Worm (Caenorhabditis elegans) whole organism, late embryonic: Measurements from ENCODE around the gene trx-3.

Experiments
- C08G9.2 ChIP-seq: sonication (generic microtip); optimal IDR thresholded peaks from 2 replicates; lab custom pipeline; 2016; ENCODE audit warnings: mild to moderate bottlenecking, missing genetic modification characterization, moderate library complexity, missing compliant biosample characterization
- C38D4.7 ChIP-seq: fragments of 200-800 bp; sonication (Bioruptor generic); optimal IDR thresholded peaks from 2 replicates; lab custom pipeline; 2018; ENCODE audit warnings: mild to moderate bottlenecking, missing genetic modification characterization, moderate library complexity, missing compliant biosample characterization
- F13H6.1 ChIP-seq: sonication (generic microtip); optimal IDR thresholded peaks from 2 replicates; lab custom pipeline; 2016; ENCODE audit warnings: missing genetic modification characterization, missing compliant biosample characterization
- K02D7.2 ChIP-seq: sonication (generic microtip); optimal IDR thresholded peaks from 2 replicates; lab custom pipeline; 2017; ENCODE audit warnings: mild to moderate bottlenecking, missing genetic modification characterization, missing compliant biosample characterization
- K09A11.1 ChIP-seq: sonication (generic microtip); optimal IDR thresholded peaks from 2 replicates; lab custom pipeline; 2017; ENCODE audit warnings: antibody characterized with exemption, mild to moderate bottlenecking, missing genetic modification characterization, missing compliant biosample characterization; ENCODE audit not compliant: insufficient read depth
- Y22D7AL.16 ChIP-seq: sonication (generic microtip); optimal IDR thresholded peaks from 2 replicates; lab custom pipeline; 2016; ENCODE audit warnings: missing genetic modification characterization, missing compliant biosample characterization
- ahr-1 ChIP-seq: sonication (generic microtip); optimal IDR thresholded peaks from 2 replicates; lab custom pipeline; 2016; ENCODE audit warnings: missing genetic modification characterization, missing compliant biosample characterization
- ceh-14 ChIP-seq: sonication (generic microtip); optimal IDR thresholded peaks from 2 replicates; lab custom pipeline; 2016; ENCODE audit warnings: missing genotype, missing genetic modification characterization, missing compliant biosample characterization
- ceh-18 ChIP-seq: sonication (generic microtip); optimal IDR thresholded peaks from 2 replicates; lab custom pipeline; 2016; ENCODE audit warnings: missing genetic modification characterization, missing compliant biosample characterization
- ceh-2 ChIP-seq: sonication (generic microtip); optimal IDR thresholded peaks from 2 replicates; lab custom pipeline; 2016; ENCODE audit warnings: missing genotype, missing genetic modification characterization, missing compliant biosample characterization
- ceh-24 ChIP-seq: sonication (generic microtip); optimal IDR thresholded peaks from 2 replicates; lab custom pipeline; 2016; ENCODE audit warnings: mild to moderate bottlenecking, missing genetic modification characterization, missing compliant biosample characterization
- ceh-30 ChIP-seq: fragments of 150-350 bp; optimal IDR thresholded peaks from 2 replicates; lab custom pipeline; 2014; ENCODE audit warnings: missing biosample characterization, missing genetic modification characterization
- ceh-31 ChIP-seq: sonication (generic microtip); optimal IDR thresholded peaks from 2 replicates; lab custom pipeline; 2016; ENCODE audit warnings: missing genetic modification characterization, missing compliant biosample characterization
- ceh-45 ChIP-seq: fragments of 200-800 bp; sonication (Bioruptor generic); IDR thresholded peaks from 2 replicates; pipeline ENCODE4 v1.3.6; 2022; ENCODE audit warnings: missing genetic modification reagents, missing genetic modification characterization, missing compliant biosample characterization
- ceh-9 ChIP-seq: sonication (generic microtip); optimal IDR thresholded peaks from 2 replicates; lab custom pipeline; 2016; ENCODE audit warnings: mild to moderate bottlenecking, missing genetic modification characterization, inconsistent platforms, missing compliant biosample characterization
- elt-2 ChIP-seq: sonication (generic microtip); optimal IDR thresholded peaks from 2 replicates; lab custom pipeline; 2016; ENCODE audit warnings: missing genetic modification reagents, missing genetic modification characterization, missing compliant biosample characterization
- eyg-1 ChIP-seq: sonication (generic microtip); optimal IDR thresholded peaks from 2 replicates; lab custom pipeline; 2016; ENCODE audit warnings: missing genotype, missing genetic modification characterization, missing compliant biosample characterization
- fax-1 ChIP-seq: sonication (generic microtip); optimal IDR thresholded peaks from 2 replicates; lab custom pipeline; 2016; ENCODE audit warnings: missing genotype, missing genetic modification characterization, missing compliant biosample characterization
- fkh-10 ChIP-seq: fragments of 150-350 bp; optimal IDR thresholded peaks from 2 replicates; lab custom pipeline; 2014; ENCODE audit warnings: missing biosample characterization, missing genetic modification reagents, missing genetic modification characterization
- hlh-30 ChIP-seq: sonication (generic microtip); optimal IDR thresholded peaks from 2 replicates; lab custom pipeline; 2017; ENCODE audit warnings: antibody characterized with exemption, missing genetic modification characterization, missing compliant biosample characterization; ENCODE audit not compliant: insufficient read depth
- lim-6 ChIP-seq: sonication (generic microtip); optimal IDR thresholded peaks from 2 replicates; lab custom pipeline; 2016; ENCODE audit warnings: missing genetic modification characterization, missing compliant biosample characterization
- lin-11 ChIP-seq: fragments of 200-800 bp; sonication (Bioruptor generic); optimal IDR thresholded peaks from 2 replicates; lab custom pipeline; 2018; ENCODE audit warnings: mild to moderate bottlenecking, missing genetic modification characterization, missing compliant biosample characterization
- madf-2 ChIP-seq: sonication (generic microtip); optimal IDR thresholded peaks from 2 replicates; lab custom pipeline; 2017; ENCODE audit warnings: missing genetic modification characterization, missing compliant biosample characterization
- mec-3 ChIP-seq: sonication (generic microtip); optimal IDR thresholded peaks from 2 replicates; lab custom pipeline; 2016; ENCODE audit warnings: borderline replicate concordance, missing genetic modification characterization, missing compliant biosample characterization
- nfya-1 ChIP-seq: sonication (generic microtip); optimal IDR thresholded peaks from 2 replicates; lab custom pipeline; 2017; ENCODE audit warnings: missing genetic modification characterization, mild to moderate bottlenecking, missing compliant biosample characterization, antibody characterized with exemption, moderate library complexity
- nhr-232 ChIP-seq: sonication (generic microtip); optimal IDR thresholded peaks from 2 replicates; lab custom pipeline; 2016; ENCODE audit warnings: missing genetic modification characterization, missing compliant biosample characterization
- npax-4 ChIP-seq: sonication (generic microtip); optimal IDR thresholded peaks from 2 replicates; lab custom pipeline; 2016; ENCODE audit warnings: missing genetic modification characterization, missing compliant biosample characterization
- pat-9 ChIP-seq: fragments of 200-800 bp; sonication (Bioruptor generic); optimal IDR thresholded peaks from 2 replicates; lab custom pipeline; 2018; ENCODE audit warnings: mild to moderate bottlenecking, missing genetic modification characterization, moderate library complexity, missing compliant biosample characterization
- pax-1 ChIP-seq: fragments of 150-350 bp; optimal IDR thresholded peaks from 2 replicates; lab custom pipeline; 2014; ENCODE audit warnings: missing biosample characterization, missing genetic modification characterization
- rnt-1 ChIP-seq: sonication (generic microtip); optimal IDR thresholded peaks from 2 replicates; lab custom pipeline; 2016; ENCODE audit warnings: missing genetic modification characterization, missing compliant biosample characterization
- sdc-2 ChIP-seq: sonication (generic microtip); optimal IDR thresholded peaks from 2 replicates; lab custom pipeline; 2016; ENCODE audit warnings: missing genotype, missing genetic modification characterization, missing compliant biosample characterization
- sox-2 ChIP-seq: fragments of 200-800 bp; sonication (Bioruptor generic); IDR thresholded peaks from 2 replicates; pipeline ENCODE4 v1.3.6; 2022; ENCODE audit warnings: missing genetic modification reagents, missing genetic modification characterization, missing compliant biosample characterization
- syd-9 ChIP-seq: sonication (generic microtip); optimal IDR thresholded peaks from 2 replicates; lab custom pipeline; 2016; ENCODE audit warnings: mild to moderate bottlenecking, missing genetic modification characterization, moderate library complexity, missing compliant biosample characterization
- tbx-2 ChIP-seq: sonication (generic microtip); optimal IDR thresholded peaks from 2 replicates; lab custom pipeline; 2016; ENCODE audit warnings: missing genetic modification characterization, missing compliant biosample characterization
- tbx-7 ChIP-seq: sonication (generic microtip); optimal IDR thresholded peaks from 2 replicates; lab custom pipeline; 2016; ENCODE audit warnings: missing genotype, missing genetic modification characterization, missing compliant biosample characterization
- unc-42 ChIP-seq: sonication (generic microtip); optimal IDR thresholded peaks from 2 replicates; lab custom pipeline; 2016; ENCODE audit warnings: missing genotype, missing genetic modification characterization, missing compliant biosample characterization

trx-3 gene

DNA sequence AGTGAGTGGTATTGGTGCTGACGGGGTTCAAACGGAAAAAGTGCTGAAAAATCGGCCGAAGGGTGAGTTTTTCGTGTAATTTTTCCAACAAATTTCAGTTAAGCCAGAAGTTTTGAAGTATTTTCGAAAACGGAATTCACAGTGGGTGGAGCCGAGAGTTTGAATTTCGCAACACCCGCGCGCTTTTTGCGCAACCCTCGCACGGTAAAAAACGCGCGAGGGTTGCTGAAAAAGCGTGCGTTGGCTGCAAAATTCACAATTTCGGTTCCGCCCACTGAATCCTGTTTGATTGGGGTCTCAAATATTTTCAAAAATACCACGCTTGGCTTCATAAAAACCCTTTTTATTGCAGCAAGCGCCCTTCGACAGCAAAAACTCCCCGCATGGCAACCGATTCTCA lies 39.5 kb upstream of the trx-3 start:
- no peak for TF ChIP-seq K09A11.1
- no peak for TF ChIP-seq ceh-24 (tag; lab: Kevin White, UChicago)
- TF ChIP-seq nhr-232 (tag; lab: Kevin White, UChicago) = no peak
- TF ChIP-seq ahr-1 (tag; lab: Kevin White, UChicago) = no peak
- no peak for TF ChIP-seq fkh-10 (GFP tag; lab: Kevin White, UChicago)
- TF ChIP-seq tbx-7 (tag; lab: Kevin White, UChicago) = no peak
- no peak for TF ChIP-seq sox-2

DNA sequence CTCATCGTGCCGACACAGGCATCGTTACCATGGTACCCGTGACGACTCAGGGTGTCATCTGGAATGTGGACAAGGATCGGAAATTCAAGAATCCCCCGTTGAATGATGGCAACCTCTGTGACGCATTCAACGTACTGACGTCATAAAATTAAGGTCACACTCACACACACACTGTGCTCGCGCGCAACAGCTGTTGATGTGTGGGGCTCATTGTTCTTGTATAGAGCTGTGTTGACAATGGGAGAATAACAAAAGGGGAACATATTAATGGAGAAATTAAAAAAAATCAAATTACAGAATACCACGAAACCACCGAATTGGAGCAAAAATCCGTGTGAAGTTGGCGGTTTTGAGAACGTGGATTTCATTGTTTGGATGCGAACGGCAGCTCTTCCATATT lies 38.5 kb upstream of the trx-3 start:
- TF ChIP-seq sox-2 (peak; percentile 73), ceh-31 (tag; lab: Kevin White, UChicago) (peak; percentile 3), tbx-2 (tag; lab: Kevin White, UChicago) (peak; percentile 13), sdc-2 (tag; lab: Kevin White, UChicago) (no peak), pat-9 (tag; lab: Kevin White, UChicago) (no peak), tbx-7 (tag; lab: Kevin White, UChicago) (no peak), madf-2 (no peak), hlh-30 (tag; lab: Kevin White, UChicago) (peak; percentile 45), unc-42 (peak; percentile 10)

DNA sequence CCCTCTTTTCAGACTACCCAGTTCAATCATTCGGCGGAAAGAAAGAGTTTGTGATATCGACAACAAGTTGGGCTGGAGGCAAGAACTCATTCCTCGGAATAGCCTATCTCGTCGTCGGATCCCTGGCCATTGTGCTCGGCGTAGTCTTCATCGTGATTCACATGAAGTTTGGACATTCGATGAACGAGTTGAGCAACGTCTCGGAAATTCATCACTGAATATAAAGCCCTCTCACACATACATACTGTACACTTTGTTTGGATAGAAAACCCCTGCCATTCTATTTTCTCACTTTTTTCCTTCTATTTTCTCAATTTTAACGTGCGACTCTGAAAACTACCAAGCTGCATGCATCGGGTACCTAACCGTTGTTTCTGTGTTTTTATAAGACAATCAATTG lies 37.4 kb upstream of the trx-3 start, which contains the start of gene R08C7.12:
Gene R08C7.12 (plus strand): TSS at position 301 of the 400 bp plus-strand sequence.
- TF ChIP-seq sox-2 (no peak), ceh-9 (no peak), ceh-45 (no peak), ceh-30 (tag; lab: Kevin White, UChicago) (no peak), lim-6 (tag; lab: Kevin White, UChicago) (no peak), ceh-18 (tag; lab: Kevin White, UChicago) (no peak), rnt-1 (tag; lab: Kevin White, UChicago) (no peak), ceh-14 (tag; lab: Kevin White, UChicago) (no peak), Y22D7AL.16 (tag; lab: Kevin White, UChicago) (no peak), npax-4 (tag; lab: Kevin White, UChicago) (no peak), ahr-1 (tag; lab: Kevin White, UChicago) (no peak), nhr-232 (tag; lab: Kevin White, UChicago) (no peak), ceh-2 (no peak), lin-11 (tag; lab: Kevin White, UChicago) (no peak), fax-1 (no peak), ceh-24 (tag; lab: Kevin White, UChicago) (no peak), C38D4.7 (GFP tag; lab: Kevin White, UChicago) (no peak)

DNA sequence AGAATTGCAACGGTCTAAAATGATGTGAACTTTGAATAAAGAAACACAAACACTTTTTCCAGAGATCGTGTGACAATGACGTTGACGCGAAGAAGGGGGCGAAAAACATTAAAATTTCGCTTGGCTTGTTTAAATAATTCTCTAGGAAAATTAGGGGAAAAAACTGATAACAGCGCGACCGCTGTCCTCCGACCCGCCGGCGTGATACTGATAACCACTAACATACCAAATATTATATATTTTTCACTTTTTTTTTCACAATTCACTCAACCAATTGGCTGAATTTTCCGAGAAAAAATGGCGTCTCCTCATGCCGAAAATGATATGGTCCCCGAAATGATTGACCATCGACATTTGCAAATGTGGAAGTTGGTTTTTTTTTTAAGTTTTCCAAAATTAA lies 37.0 kb upstream of the trx-3 start:
- TF ChIP-seq mec-3 (tag; lab: Kevin White, UChicago) = no peak
- TF ChIP-seq K02D7.2 (tag; lab: Kevin White, UChicago) = no peak
- TF ChIP-seq nfya-1 (tag; lab: Kevin White, UChicago) = no peak
- TF ChIP-seq pat-9 (tag; lab: Kevin White, UChicago) = no peak
- TF ChIP-seq K09A11.1 = no peak
- TF ChIP-seq C08G9.2 (tag; lab: Kevin White, UChicago) = no peak
- TF ChIP-seq elt-2 = peak; percentile 75

DNA sequence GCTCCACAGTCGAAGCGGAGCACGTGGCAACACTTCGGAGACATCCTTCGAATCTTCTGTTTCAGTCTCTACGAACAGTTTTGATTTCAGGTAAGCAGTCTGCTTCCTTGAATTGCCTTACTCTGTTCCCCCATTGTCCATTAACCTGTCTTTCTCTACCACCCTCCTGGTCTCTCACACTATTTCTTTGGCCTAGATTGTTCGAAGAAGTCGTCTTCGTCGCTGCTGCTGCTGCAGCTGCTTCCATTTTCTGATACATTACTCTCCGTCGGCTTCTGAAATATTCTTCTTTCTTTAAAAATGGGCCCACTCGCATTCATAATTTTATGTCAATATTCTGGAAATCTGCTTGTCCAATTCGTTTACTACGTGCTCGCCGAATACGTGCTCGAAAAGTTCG lies 35.3 kb upstream of the trx-3 start, which contains the start of gene R08C7.1:
Gene R08C7.1 (plus strand): TSS at position 301 of the 400 bp plus-strand sequence.
- no peak for TF ChIP-seq madf-2
- no peak for TF ChIP-seq F13H6.1 (tag; lab: Kevin White, UChicago)
- TF ChIP-seq lim-6 (tag; lab: Kevin White, UChicago) = no peak
- no peak for TF ChIP-seq syd-9 (tag; lab: Kevin White, UChicago)
- no peak for TF ChIP-seq elt-2
- no peak for TF ChIP-seq eyg-1
- TF ChIP-seq pax-1 (tag; lab: Kevin White, UChicago) = no peak
- no peak for TF ChIP-seq sdc-2 (tag; lab: Kevin White, UChicago)
- TF ChIP-seq C38D4.7 (GFP tag; lab: Kevin White, UChicago) = no peak
- TF ChIP-seq lin-11 (tag; lab: Kevin White, UChicago) = no peak
- TF ChIP-seq, all 69 proteins: peak for 0
